Worm (Caenorhabditis elegans): ENCODE measurements around the gene srt-45.

- no peak for TF ChIP-seq snpc-4 (tag; optimal IDR thresholded peaks at IDR 0.05)
- no peak for TF ChIP-seq ztf-11 (tag; optimal IDR thresholded peaks at IDR 0.05)
- no peak for TF ChIP-seq nhr-12 (tag; optimal IDR thresholded peaks at IDR 0.05)
- no peak for TF ChIP-seq pha-4 (tag; optimal IDR thresholded peaks at IDR 0.05)
- no peak for TF ChIP-seq nhr-28 (tag; optimal IDR thresholded peaks at IDR 0.05)
- no peak for TF ChIP-seq nhr-237 (tag; optimal IDR thresholded peaks at IDR 0.05)
- no peak for TF ChIP-seq cnd-1 (tag; optimal IDR thresholded peaks at IDR 0.05)
- TF ChIP-seq unc-62 (GFP tag; optimal IDR thresholded peaks at IDR 0.05): no peak
These were observed 46.5 kb upstream of the srt-45 start, which contains the start of gene W04E12.7 for ce11 chrV:19737458-19737857.
